Fruit fly (Drosophila melanogaster) whole organism, adult: Measurements from ENCODE around the gene PNKP.

Experiments
- CG11617 ChIP-seq: fragments of 200-800 bp; sonication (Bioruptor generic); optimal IDR thresholded peaks from 2 replicates; lab custom pipeline; 2017; ENCODE audit warnings: mild to moderate bottlenecking, missing biosample characterization, missing genetic modification reagents, missing genetic modification characterization
- CG12768 ChIP-seq: fragments of 200-800 bp; sonication (Bioruptor generic); optimal IDR thresholded peaks from 2 replicates; lab custom pipeline; 2017; ENCODE audit warnings: missing biosample characterization, missing genetic modification characterization, mild to moderate bottlenecking, moderate library complexity, missing genetic modification reagents
- CG14711 ChIP-seq: fragments of 200-800 bp; sonication (Bioruptor generic); optimal IDR thresholded peaks from 2 replicates; lab custom pipeline; 2018; ENCODE audit warnings: missing biosample characterization, mild to moderate bottlenecking, missing genetic modification characterization, moderate library complexity
- CG1620 ChIP-seq: fragments of 200-800 bp; sonication (Bioruptor generic); optimal IDR thresholded peaks from 2 replicates; lab custom pipeline; 2016; ENCODE audit warnings: missing biosample characterization, missing genetic modification characterization
- CG33017 ChIP-seq: fragments of 200-800 bp; sonication (Bioruptor generic); optimal IDR thresholded peaks from 2 replicates; lab custom pipeline; 2018; ENCODE audit warnings: missing biosample characterization, mild to moderate bottlenecking, missing genetic modification characterization, moderate library complexity
- CG5204 ChIP-seq: fragments of 200-800 bp; sonication (Bioruptor generic); optimal IDR thresholded peaks from 2 replicates; lab custom pipeline; 2016; ENCODE audit warnings: missing biosample characterization, missing genetic modification characterization
- CG7045 ChIP-seq: fragments of 200-800 bp; sonication (Bioruptor generic); optimal IDR thresholded peaks from 2 replicates; lab custom pipeline; 2017; ENCODE audit warnings: missing biosample characterization, mild to moderate bottlenecking, missing genetic modification characterization
- CG7101 ChIP-seq: fragments of 200-800 bp; sonication (Bioruptor generic); optimal IDR thresholded peaks from 2 replicates; lab custom pipeline; 2018; ENCODE audit warnings: missing biosample characterization, mild to moderate bottlenecking, missing genetic modification characterization, moderate library complexity
- Clk ChIP-seq: fragments of 200-800 bp; sonication (Bioruptor generic); optimal IDR thresholded peaks from 2 replicates; lab custom pipeline; 2017; ENCODE audit warnings: missing biosample characterization, missing genetic modification characterization
- Crg-1 ChIP-seq: fragments of 200-800 bp; sonication (Bioruptor generic); optimal IDR thresholded peaks from 2 replicates; lab custom pipeline; 2016; ENCODE audit warnings: missing biosample characterization, missing genetic modification characterization
- Hr96 ChIP-seq: fragments of 200-800 bp; sonication (Bioruptor generic); optimal IDR thresholded peaks from 2 replicates; lab custom pipeline; 2016; ENCODE audit warnings: missing biosample characterization, missing genetic modification characterization
- Mnt ChIP-seq: fragments of 200-800 bp; sonication (Bioruptor generic); optimal IDR thresholded peaks from 2 replicates; lab custom pipeline; 2016; ENCODE audit warnings: missing biosample characterization, mild to moderate bottlenecking, missing genetic modification characterization
- bab1 ChIP-seq: fragments of 200-800 bp; sonication (Bioruptor generic); optimal IDR thresholded peaks from 3 replicates; lab custom pipeline; 2019; ENCODE audit warnings: missing biosample characterization, mild to moderate bottlenecking, missing genetic modification characterization, moderate library complexity
- cic ChIP-seq: fragments of 200-800 bp; sonication (Bioruptor generic); optimal IDR thresholded peaks from 2 replicates; lab custom pipeline; 2017; ENCODE audit warnings: missing biosample characterization, mild to moderate bottlenecking, missing genetic modification characterization, moderate library complexity
- cnc ChIP-seq, 2 experiments: fragments of >200 bp; optimal IDR thresholded peaks; 2 replicates each; lab custom pipeline; 2017
- kay ChIP-seq: fragments of 200-800 bp; sonication (Bioruptor generic); peaks from one replicate; lab custom pipeline; 2016; ENCODE audit warnings: missing biosample characterization, missing genetic modification characterization, borderline replicate concordance
- ovo ChIP-seq: fragments of 200-800 bp; sonication (Bioruptor generic); optimal IDR thresholded peaks from 2 replicates; lab custom pipeline; 2016; ENCODE audit warnings: missing biosample characterization, missing genetic modification characterization
- pad ChIP-seq: fragments of 200-800 bp; sonication (Bioruptor generic); optimal IDR thresholded peaks from 3 replicates; lab custom pipeline; 2017; ENCODE audit warnings: missing biosample characterization, missing genetic modification characterization, mild to moderate bottlenecking, moderate library complexity, missing genetic modification reagents
- tj ChIP-seq: fragments of 200-800 bp; sonication (Bioruptor generic); optimal IDR thresholded peaks from 3 replicates; lab custom pipeline; 2017; ENCODE audit warnings: missing biosample characterization, mild to moderate bottlenecking, missing genetic modification characterization, moderate library complexity
- toe ChIP-seq: fragments of 200-800 bp; sonication (Bioruptor generic); optimal IDR thresholded peaks from 2 replicates; lab custom pipeline; 2016; ENCODE audit warnings: missing biosample characterization, missing genetic modification characterization

The PNKP gene

DNA sequence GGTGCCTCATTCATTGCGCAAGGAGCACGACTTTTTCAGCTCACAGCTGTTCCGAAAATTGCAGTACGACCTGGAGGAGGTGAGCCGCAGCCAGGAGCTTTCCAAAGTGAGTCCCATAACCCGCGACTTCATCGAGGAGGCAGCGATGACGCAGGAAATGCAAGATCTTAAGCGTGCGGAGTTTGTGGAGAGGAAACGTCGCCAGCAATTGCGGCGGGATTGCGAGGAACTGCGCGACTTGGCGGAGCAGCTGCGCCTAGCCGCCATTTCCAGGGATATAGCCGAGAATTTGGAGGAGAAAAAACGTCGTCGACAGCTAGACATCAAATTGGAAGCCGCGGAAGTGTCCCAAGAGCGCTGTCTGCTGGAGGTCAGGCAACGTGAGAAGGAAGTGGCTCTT is 4.5 kb upstream of the PNKP start:
- TF ChIP-seq tj (GFP tag; lab: Kevin White, UChicago) (no peak), Crg-1 (GFP tag; lab: Kevin White, UChicago) (no peak), Mnt (GFP tag; lab: Kevin White, UChicago) (no peak), toe (no peak), CG5204 (GFP tag; lab: Kevin White, UChicago) (no peak), Clk (GFP tag; lab: Kevin White, UChicago) (no peak), CG11617 (GFP tag; lab: Kevin White, UChicago) (no peak), CG33017 (tag; lab: Kevin White, UChicago) (no peak), ovo (GFP tag; lab: Kevin White, UChicago) (no peak), kay (GFP tag; lab: Kevin White, UChicago) (no peak), cic (GFP tag; lab: Kevin White, UChicago) (no peak)

DNA sequence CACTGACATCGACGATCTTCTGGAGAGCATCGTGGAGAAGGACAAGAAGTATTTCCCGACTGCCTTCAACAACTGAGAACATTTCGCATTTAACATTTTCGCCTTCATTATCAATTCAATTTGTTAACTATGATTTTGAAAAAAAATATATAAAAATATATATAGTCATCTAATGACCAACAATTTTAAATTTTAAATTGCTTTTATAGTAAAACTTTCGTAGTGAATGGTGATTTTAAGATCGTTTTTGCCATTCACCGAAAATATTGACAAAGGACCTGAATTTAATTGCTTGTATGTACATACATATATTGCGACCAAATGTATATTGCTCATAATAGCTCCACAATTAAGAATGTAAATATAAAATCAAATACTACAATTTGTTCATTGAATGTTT is 4.0 kb upstream of the PNKP start, which contains the start of gene CG7352:
Gene CG7352 (plus strand): TSS at position 301 of the 400 bp plus-strand sequence.
- TF ChIP-seq kay (GFP tag; lab: Kevin White, UChicago) (no peak), CG12768 (GFP tag; lab: Kevin White, UChicago) (no peak), ovo (GFP tag; lab: Kevin White, UChicago) (no peak), CG11617 (GFP tag; lab: Kevin White, UChicago) (no peak), pad (GFP tag; lab: Kevin White, UChicago) (no peak), Mnt (GFP tag; lab: Kevin White, UChicago) (no peak), CG14711 (tag; lab: Kevin White, UChicago) (no peak), Hr96 (GFP tag; lab: Kevin White, UChicago) (no peak), CG7045 (GFP tag; lab: Kevin White, UChicago) (no peak), CG33017 (tag; lab: Kevin White, UChicago) (no peak), Clk (GFP tag; lab: Kevin White, UChicago) (no peak)

DNA sequence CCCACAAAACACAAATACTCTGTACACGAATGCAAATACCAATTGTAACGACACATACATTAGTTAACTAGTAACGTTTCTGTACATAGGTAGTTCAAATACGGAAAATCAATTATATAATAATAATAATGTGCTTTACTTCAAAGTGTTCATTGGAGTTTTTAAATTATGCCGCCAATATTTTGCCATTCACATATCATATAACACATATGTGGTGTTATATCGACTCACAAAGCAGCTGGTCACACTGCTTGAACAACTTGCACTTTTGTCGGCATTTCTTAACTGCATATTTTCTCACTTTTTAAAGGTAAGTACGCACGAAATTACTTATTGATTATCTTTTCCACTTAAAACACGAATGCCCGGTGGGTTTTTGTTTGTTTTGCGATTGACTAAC is 858 bp upstream of the PNKP start, which contains the start of gene DppIII:
Gene DppIII (plus strand): TSS at position 227 of the 400 bp plus-strand sequence.
- TF ChIP-seq bab1 (GFP tag; lab: Kevin White, UChicago), result no peak
- no peak for TF ChIP-seq pad (GFP tag; lab: Kevin White, UChicago)
- no peak for TF ChIP-seq Clk (GFP tag; lab: Kevin White, UChicago)
- TF ChIP-seq CG11617 (GFP tag; lab: Kevin White, UChicago), result no peak
- peak in 1 of 2 experiments; percentile 40 for TF ChIP-seq cnc (optimal IDR thresholded peaks at IDR 0.05; lab: Kevin White, UChicago)

DNA sequence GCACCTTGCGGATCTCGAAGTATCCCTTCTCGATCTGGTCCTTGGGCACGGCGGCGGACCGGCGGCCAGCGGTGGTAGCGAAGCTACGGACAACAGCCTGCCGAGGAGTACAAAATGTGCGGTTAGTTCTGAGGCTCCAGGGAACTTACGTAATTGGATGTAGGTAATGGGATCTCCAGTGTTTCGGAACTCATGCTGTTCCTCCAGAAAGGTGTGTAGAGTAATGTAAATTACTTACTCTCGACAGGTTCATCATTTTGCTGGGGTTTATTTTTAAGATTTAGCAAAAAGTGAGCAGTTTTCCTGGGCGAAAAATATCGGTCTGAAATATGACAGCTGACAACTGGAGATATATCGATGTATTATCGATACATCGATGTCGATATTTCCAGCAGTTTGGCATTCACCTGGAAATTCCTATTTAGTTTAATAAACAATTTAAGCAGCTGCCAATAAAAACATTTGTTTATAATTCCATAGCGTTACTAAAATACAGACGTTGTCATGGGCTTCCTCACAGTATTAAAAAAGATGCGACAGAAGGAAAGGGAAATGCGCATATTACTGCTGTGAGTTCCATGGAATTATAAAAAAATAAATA is 2.5 kb downstream of the PNKP start, which contains the start of the genes COX7A and Arl2:
Gene COX7A (minus strand): TSS at position 369 of the 601 bp plus-strand sequence.
Gene Arl2 (plus strand): TSS at position 426 of the 601 bp plus-strand sequence.
- no peak for TF ChIP-seq CG11617 (GFP tag; lab: Kevin White, UChicago)
- TF ChIP-seq CG5204 (GFP tag; lab: Kevin White, UChicago), result no peak
- peak; percentile 23 for TF ChIP-seq tj (GFP tag; lab: Kevin White, UChicago)
- no peak for TF ChIP-seq CG1620 (GFP tag; lab: Kevin White, UChicago)
- TF ChIP-seq bab1 (GFP tag; lab: Kevin White, UChicago), result peak; percentile 8
- TF ChIP-seq Crg-1 (GFP tag; lab: Kevin White, UChicago), result peak; percentile 20
- peak; percentile 16 for TF ChIP-seq CG14711 (tag; lab: Kevin White, UChicago)
- TF ChIP-seq CG7101 (tag; lab: Kevin White, UChicago), result peak; percentile 1

DNA sequence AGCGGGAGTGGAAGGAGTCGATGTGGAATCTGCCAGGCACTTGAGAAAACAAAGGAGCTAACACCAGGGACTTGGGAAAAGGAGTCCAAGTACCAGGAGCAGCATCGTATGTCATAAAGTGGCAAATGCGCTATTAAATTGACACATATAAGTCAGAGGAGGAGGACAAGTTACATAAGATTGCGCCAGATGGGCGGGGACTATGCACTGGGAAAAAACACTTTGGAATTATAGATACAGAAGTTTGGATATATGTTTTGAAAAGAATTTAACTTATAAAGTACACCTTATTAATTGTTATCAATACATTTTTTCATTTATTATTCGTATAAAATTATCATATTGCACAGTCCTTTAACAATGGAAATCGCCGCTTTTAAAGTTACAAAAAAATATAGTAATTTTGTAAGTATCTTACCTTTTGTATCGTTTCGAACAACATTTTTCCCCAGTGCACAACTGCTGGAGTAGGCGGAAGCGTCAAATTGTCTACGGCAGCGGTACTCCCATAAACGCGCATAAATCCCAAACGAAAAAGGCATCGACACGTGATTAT is 7.2 kb downstream of the PNKP start:
- TF ChIP-seq Clk (GFP tag; lab: Kevin White, UChicago) (no peak), tj (GFP tag; lab: Kevin White, UChicago) (no peak), cic (GFP tag; lab: Kevin White, UChicago) (no peak), CG14711 (tag; lab: Kevin White, UChicago) (no peak), Hr96 (GFP tag; lab: Kevin White, UChicago) (no peak), CG11617 (GFP tag; lab: Kevin White, UChicago) (no peak), cnc (optimal IDR thresholded peaks at IDR 0.05; lab: Kevin White, UChicago) (no peak), CG12768 (GFP tag; lab: Kevin White, UChicago) (no peak), toe (no peak), Crg-1 (GFP tag; lab: Kevin White, UChicago) (no peak), Mnt (GFP tag; lab: Kevin White, UChicago) (no peak), ovo (GFP tag; lab: Kevin White, UChicago) (no peak), CG5204 (GFP tag; lab: Kevin White, UChicago) (no peak), bab1 (GFP tag; lab: Kevin White, UChicago) (no peak), pad (GFP tag; lab: Kevin White, UChicago) (no peak)

DNA sequence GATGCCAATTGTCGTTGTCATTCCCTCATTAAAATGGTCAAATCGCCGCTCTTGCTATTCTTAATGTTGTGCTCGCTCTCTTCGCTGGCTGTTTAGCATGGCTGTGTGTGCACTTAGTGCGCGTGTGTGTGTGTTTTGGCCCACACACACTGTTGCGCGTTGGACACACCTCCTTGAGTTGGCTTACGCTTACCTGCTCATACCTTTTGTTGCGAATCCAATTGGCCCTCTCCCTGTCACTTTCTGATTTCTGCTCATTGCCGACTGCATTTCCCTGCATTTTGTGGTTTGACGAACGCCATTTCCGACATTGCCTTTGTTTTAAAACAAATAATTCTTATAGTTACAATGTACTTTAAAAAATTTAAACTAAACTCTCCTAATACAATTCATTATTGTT is 8.3 kb downstream of the PNKP start:
- TF ChIP-seq ovo (GFP tag; lab: Kevin White, UChicago) (no peak), CG1620 (GFP tag; lab: Kevin White, UChicago) (no peak), CG5204 (GFP tag; lab: Kevin White, UChicago) (no peak), CG14711 (tag; lab: Kevin White, UChicago) (no peak), Crg-1 (GFP tag; lab: Kevin White, UChicago) (no peak), Hr96 (GFP tag; lab: Kevin White, UChicago) (no peak), Mnt (GFP tag; lab: Kevin White, UChicago) (no peak), Clk (GFP tag; lab: Kevin White, UChicago) (no peak), cnc (optimal IDR thresholded peaks at IDR 0.05; lab: Kevin White, UChicago) (no peak), CG7045 (GFP tag; lab: Kevin White, UChicago) (no peak), cic (GFP tag; lab: Kevin White, UChicago) (no peak), pad (GFP tag; lab: Kevin White, UChicago) (no peak), tj (GFP tag; lab: Kevin White, UChicago) (no peak), kay (GFP tag; lab: Kevin White, UChicago) (no peak)
